Worm (Caenorhabditis elegans): Measurements from ENCODE around the gene nlp-69.

DNA sequence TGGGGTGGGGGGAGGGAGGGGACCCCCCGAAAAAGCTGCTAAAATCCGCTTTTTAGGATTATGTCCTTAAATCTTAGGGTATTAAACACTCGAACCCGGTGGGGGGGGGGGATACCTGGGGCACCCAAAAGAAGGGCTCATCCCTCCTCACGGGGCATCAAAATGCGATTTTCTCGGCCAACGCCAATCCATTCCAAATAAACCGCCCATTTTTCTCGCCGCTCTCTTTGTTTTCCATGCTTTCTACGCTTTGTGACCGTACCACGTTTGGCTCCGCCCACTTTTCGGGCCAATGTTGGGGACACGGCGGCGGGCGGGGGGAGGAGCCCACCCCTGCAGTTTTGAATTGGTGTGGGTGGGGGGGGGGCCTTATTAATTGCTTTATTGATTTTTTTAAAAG, 33.3 kb downstream of the nlp-69 start:
- TF ChIP-seq ama-1 (optimal IDR thresholded peaks at IDR 0.05) = no peak
- TF ChIP-seq nhr-12 (tag; optimal IDR thresholded peaks at IDR 0.05) = no peak
- no peak for TF ChIP-seq elt-3 (tag; optimal IDR thresholded peaks at IDR 0.05)
- no peak for TF ChIP-seq skn-1 (tag; optimal IDR thresholded peaks at IDR 0.05)
